Worm (Caenorhabditis elegans) whole organism, L1 larva: Measurements from ENCODE around the gene C06H5.14.
"Not testable (repeated sequence)": the region's sequence is repeated elsewhere in the genome, so short reads cannot be mapped to it uniquely, and the experiment has no call there.

ENCODE experiments used
- C16A3.4 ChIP-seq: fragments of 150-350 bp; optimal IDR thresholded peaks from 2 replicates; lab custom pipeline; 2014; ENCODE audit warnings: missing biosample characterization, missing genetic modification characterization
- C34B4.2 ChIP-seq: sonication (generic microtip); optimal IDR thresholded peaks from 2 replicates; lab custom pipeline; 2017; ENCODE audit warnings: mild to moderate bottlenecking, missing genetic modification characterization, missing compliant biosample characterization
- F16B12.6 ChIP-seq: fragments of 150-350 bp; optimal IDR thresholded peaks from 2 replicates; lab custom pipeline; 2014; ENCODE audit warnings: missing biosample characterization, missing genetic modification characterization
- aha-1 ChIP-seq: fragments of 150-350 bp; optimal IDR thresholded peaks from 2 replicates; lab custom pipeline; 2014; ENCODE audit warnings: missing biosample characterization, missing genetic modification characterization
- alr-1 ChIP-seq: fragments of 200-800 bp; sonication (Bioruptor generic); optimal IDR thresholded peaks from 2 replicates; lab custom pipeline; 2018; ENCODE audit warnings: borderline replicate concordance, mild to moderate bottlenecking, missing genetic modification characterization, missing compliant biosample characterization
- blmp-1 ChIP-seq: fragments of 150-350 bp; optimal IDR thresholded peaks from 2 replicates; lab custom pipeline; 2014; ENCODE audit warnings: missing biosample characterization, missing genetic modification characterization
- ceh-82 ChIP-seq, 3 experiments: fragments of 150-350 bp in 1 of 3; sonication (generic microtip) in 2 of 3; optimal IDR thresholded peaks; 2 replicates each; lab custom pipeline; 2014 to 2017; ENCODE audit warnings: missing biosample characterization in 3 of 3, missing genetic modification characterization in 3 of 3
- ceh-88 ChIP-seq: fragments of 200-800 bp; sonication (Bioruptor generic); IDR thresholded peaks from 2 replicates; pipeline ENCODE4 v1.3.6; 2022; ENCODE audit warnings: missing genetic modification characterization, missing compliant biosample characterization
- dpl-1 ChIP-seq, 3 experiments: fragments of 150-350 bp in 2 of 3; sonication (generic microtip) in 1 of 3; optimal IDR thresholded peaks; 2 replicates each; lab custom pipeline; 2014 to 2017; ENCODE audit warnings: missing biosample characterization in 3 of 3, missing genetic modification characterization in 3 of 3, missing genetic modification reagents in 3 of 3
- efl-1 ChIP-seq, 4 experiments: fragments of 150-350 bp; optimal IDR thresholded peaks in 3 of 4; peaks in 1 of 4; 1 replicate in 1 of 4; 2 replicates in 3 of 4; lab custom pipeline; 2014; ENCODE audit warnings: missing biosample characterization in 2 of 4, missing genetic modification characterization in 2 of 4, missing genetic modification reagents in 2 of 4
- efl-3 ChIP-seq: fragments of 200-800 bp; sonication (Bioruptor generic); optimal IDR thresholded peaks from 2 replicates; lab custom pipeline; 2018; ENCODE audit warnings: mild to moderate bottlenecking, missing genetic modification characterization, missing compliant biosample characterization
- elt-3 ChIP-seq, 6 experiments: fragments of 150-350 bp in 1 of 6; sonication (generic microtip); optimal IDR thresholded peaks; 2 replicates each; lab custom pipeline; 2017 to 2018; ENCODE audit warnings: missing biosample characterization in 6 of 6, missing genetic modification characterization in 6 of 6, inconsistent platforms in 1 of 6
- fkh-10 ChIP-seq: sonication (generic microtip); optimal IDR thresholded peaks from 2 replicates; lab custom pipeline; 2017; ENCODE audit warnings: missing biosample characterization, missing genetic modification reagents, missing genetic modification characterization
- fkh-4 ChIP-seq: sonication (generic microtip); optimal IDR thresholded peaks from 2 replicates; lab custom pipeline; 2016; ENCODE audit warnings: missing compliant biosample characterization, missing genetic modification characterization, borderline replicate concordance
- fos-1 ChIP-seq: fragments of 150-350 bp; optimal IDR thresholded peaks from 2 replicates; lab custom pipeline; 2014; ENCODE audit warnings: missing biosample characterization, missing genetic modification characterization
- hlh-17 ChIP-seq: fragments of 200-800 bp; sonication (Bioruptor generic); optimal IDR thresholded peaks from 2 replicates; lab custom pipeline; 2018; ENCODE audit warnings: missing genetic modification characterization, mild to moderate bottlenecking, missing compliant biosample characterization, moderate library complexity, borderline replicate concordance
- hlh-4 ChIP-seq: sonication (generic microtip); optimal IDR thresholded peaks from 2 replicates; lab custom pipeline; 2016; ENCODE audit warnings: mild to moderate bottlenecking, missing genetic modification characterization, missing compliant biosample characterization
- jun-1 ChIP-seq: fragments of 150-350 bp; optimal IDR thresholded peaks from 2 replicates; lab custom pipeline; 2014; ENCODE audit warnings: missing biosample characterization, missing genetic modification reagents, missing genetic modification characterization
- lin-13 ChIP-seq: fragments of 150-350 bp; optimal IDR thresholded peaks from 2 replicates; lab custom pipeline; 2014; ENCODE audit warnings: missing biosample characterization, missing genetic modification reagents, missing genetic modification characterization
- lin-14 ChIP-seq: fragments of 200-800 bp; sonication (Bioruptor generic); optimal IDR thresholded peaks from 2 replicates; lab custom pipeline; 2018; ENCODE audit warnings: mild to moderate bottlenecking, missing genetic modification characterization, moderate library complexity, missing compliant biosample characterization
- lin-39 ChIP-seq: fragments of 150-350 bp; optimal IDR thresholded peaks from 2 replicates; lab custom pipeline; 2014; ENCODE audit warnings: missing biosample characterization, missing genetic modification reagents, missing genetic modification characterization
- lsy-2 ChIP-seq, 2 experiments: fragments of 150-350 bp; optimal IDR thresholded peaks; 2 replicates each; lab custom pipeline; 2014; ENCODE audit warnings: missing biosample characterization in 2 of 2, missing genetic modification characterization in 2 of 2
- mdl-1 ChIP-seq, 2 experiments: fragments of 150-350 bp; optimal IDR thresholded peaks; 2 replicates each; lab custom pipeline; 2014 to 2017; ENCODE audit warnings: missing biosample characterization in 2 of 2, missing genetic modification characterization in 2 of 2, inconsistent platforms in 1 of 2
- mef-2 ChIP-seq: fragments of 150-350 bp; optimal IDR thresholded peaks from 2 replicates; lab custom pipeline; 2014; ENCODE audit warnings: missing biosample characterization, missing genetic modification characterization
- nhr-11 ChIP-seq: fragments of 150-350 bp; optimal IDR thresholded peaks from 2 replicates; lab custom pipeline; 2014; ENCODE audit warnings: missing biosample characterization, missing genetic modification characterization
- nhr-12 ChIP-seq: sonication (generic microtip); optimal IDR thresholded peaks from 2 replicates; lab custom pipeline; 2017; ENCODE audit warnings: missing biosample characterization, missing genetic modification characterization
- nhr-19 ChIP-seq: fragments of 200-800 bp; sonication (Bioruptor generic); conservative IDR thresholded peaks from 2 replicates; pipeline ENCODE4 v1.3.6; 2022; ENCODE audit warnings: missing genetic modification characterization, missing compliant biosample characterization
- nhr-20 ChIP-seq: sonication (generic microtip); optimal IDR thresholded peaks from 2 replicates; lab custom pipeline; 2016; ENCODE audit warnings: mild to moderate bottlenecking, missing genetic modification characterization, missing compliant biosample characterization
- nhr-237 ChIP-seq: fragments of 150-350 bp; optimal IDR thresholded peaks from 2 replicates; lab custom pipeline; 2014; ENCODE audit warnings: missing biosample characterization, missing genetic modification characterization
- nhr-71 ChIP-seq: sonication (generic microtip); optimal IDR thresholded peaks from 2 replicates; lab custom pipeline; 2016; ENCODE audit warnings: mild to moderate bottlenecking, missing genetic modification characterization, moderate library complexity, missing compliant biosample characterization
- nhr-77 ChIP-seq: fragments of 150-350 bp; optimal IDR thresholded peaks from 2 replicates; lab custom pipeline; 2014; ENCODE audit warnings: missing biosample characterization, missing genetic modification characterization
- pax-3 ChIP-seq: fragments of 200-800 bp; sonication (Bioruptor generic); optimal IDR thresholded peaks from 2 replicates; lab custom pipeline; 2018; ENCODE audit warnings: mild to moderate bottlenecking, missing genetic modification characterization, moderate library complexity, missing compliant biosample characterization
- pqm-1 ChIP-seq: sonication (generic microtip); optimal IDR thresholded peaks from 3 replicates; lab custom pipeline; 2017; ENCODE audit warnings: missing biosample characterization, missing genetic modification characterization
- snu-23 ChIP-seq: sonication (generic microtip); optimal IDR thresholded peaks from 2 replicates; lab custom pipeline; 2016; ENCODE audit warnings: missing genetic modification characterization, missing compliant biosample characterization
- sptf-1 ChIP-seq: fragments of 150-350 bp; optimal IDR thresholded peaks from 2 replicates; lab custom pipeline; 2014; ENCODE audit warnings: missing biosample characterization, missing genetic modification characterization
- vab-15 ChIP-seq: sonication (generic microtip); optimal IDR thresholded peaks from 2 replicates; lab custom pipeline; 2017; ENCODE audit warnings: missing genotype, mild to moderate bottlenecking, missing genetic modification characterization, missing compliant biosample characterization
- zag-1 ChIP-seq: fragments of 150-350 bp; optimal IDR thresholded peaks from 2 replicates; lab custom pipeline; 2014; ENCODE audit warnings: missing biosample characterization, missing genetic modification characterization
- ztf-11 ChIP-seq, 2 experiments: sonication (generic microtip); optimal IDR thresholded peaks; 2 replicates each; lab custom pipeline; 2016 to 2017; ENCODE audit warnings: missing genetic modification characterization in 2 of 2, missing biosample characterization in 1 of 2, missing compliant biosample characterization in 1 of 2

The C06H5.14 gene

ce11 chrV:17921423-17921822 is 17.5 kb downstream of the C06H5.14 start, which contains the start of gene E01B7.2 (continued):
- peak; percentile 71 for TF ChIP-seq C16A3.4 (tag; lab: Kevin White, UChicago)
- no peak for TF ChIP-seq pqm-1 (tag; lab: Kevin White, UChicago)
- TF ChIP-seq nhr-11 (tag; lab: Kevin White, UChicago): peak; percentile 81
- TF ChIP-seq F16B12.6: peak; percentile 77
- TF ChIP-seq nhr-19: peak; percentile 80
- TF ChIP-seq ztf-11 (tag; optimal IDR thresholded peaks at IDR 0.05; lab: Kevin White, UChicago): peak in 1 of 2 experiments; percentile 52
- peak; percentile 81 for TF ChIP-seq nhr-20
- TF ChIP-seq C34B4.2 (tag; lab: Kevin White, UChicago): no peak
- TF ChIP-seq nhr-237 (tag; lab: Kevin White, UChicago): peak; percentile 5
- no peak for TF ChIP-seq vab-15
- TF ChIP-seq hlh-4: no peak
- no peak for TF ChIP-seq lin-14 (GFP tag; lab: Kevin White, UChicago)
- peak; percentile 72 for TF ChIP-seq lin-13 (GFP tag; lab: Kevin White, UChicago)
- TF ChIP-seq zag-1 (tag; lab: Kevin White, UChicago): no peak
- TF ChIP-seq mdl-1 (tag; optimal IDR thresholded peaks at IDR 0.05; lab: Kevin White, UChicago): peak in 1 of 2 experiments; percentile 68
- TF ChIP-seq blmp-1 (tag; lab: Kevin White, UChicago): peak; percentile 74
- TF ChIP-seq dpl-1 (GFP tag; optimal IDR thresholded peaks at IDR 0.05; lab: Kevin White, UChicago): peak; percentile 97 to 98 (median 98)
- TF ChIP-seq lin-39 (tag; lab: Kevin White, UChicago): peak; percentile 66
- TF ChIP-seq alr-1 (tag; lab: Kevin White, UChicago): no peak
- peak; percentile 72 to 82 (median 76) for TF ChIP-seq ceh-82 (tag; optimal IDR thresholded peaks at IDR 0.05; lab: Kevin White, UChicago)
- TF ChIP-seq efl-3 (GFP tag; lab: Kevin White, UChicago): no peak
- TF ChIP-seq nhr-77 (tag; lab: Kevin White, UChicago): peak; percentile 41
- peak; percentile 32 for TF ChIP-seq aha-1 (tag; lab: Kevin White, UChicago)
- peak; percentile 90 to 91 for TF ChIP-seq lsy-2 (tag; optimal IDR thresholded peaks at IDR 0.05; lab: Kevin White, UChicago)
- TF ChIP-seq fos-1: peak; percentile 42
- no peak for TF ChIP-seq pax-3 (tag; lab: Kevin White, UChicago)
- peak; percentile 18 for TF ChIP-seq fkh-10 (GFP tag; lab: Kevin White, UChicago)
- peak in 2 of 6 experiments; percentile 68 to 77 for TF ChIP-seq elt-3 (tag; optimal IDR thresholded peaks at IDR 0.05; lab: Kevin White, UChicago)
- TF ChIP-seq fkh-4 (tag; lab: Kevin White, UChicago): no peak
- peak; percentile 68 for TF ChIP-seq jun-1 (tag; lab: Kevin White, UChicago)
- peak; percentile 90 for TF ChIP-seq snu-23 (GFP tag; lab: Kevin White, UChicago)
- TF ChIP-seq hlh-17 (GFP tag; lab: Kevin White, UChicago): no peak
- TF ChIP-seq nhr-12 (tag; lab: Kevin White, UChicago): no peak
- TF ChIP-seq sptf-1 (tag; lab: Kevin White, UChicago): no peak
- TF ChIP-seq mef-2: no peak
- peak; percentile 90 for TF ChIP-seq nhr-71 (tag; lab: Kevin White, UChicago)
- TF ChIP-seq ceh-88 (GFP tag; lab: Robert Waterston, UW): peak; percentile 33; the same call in 1 of the 2 replicates
- peak; percentile 99 to 100 for TF ChIP-seq efl-1 (optimal IDR thresholded peaks at IDR 0.05; lab: Kevin White, UChicago)
- TF ChIP-seq efl-1 (GFP tag; optimal IDR thresholded peaks at IDR 0.05 in 1 of 2; lab: Kevin White, UChicago): peak; percentile 99 to 100

- TF ChIP-seq efl-1 (optimal IDR thresholded peaks at IDR 0.05; lab: Kevin White, UChicago): not testable (repeated sequence)
- TF ChIP-seq efl-1 (GFP tag; optimal IDR thresholded peaks at IDR 0.05 in 1 of 2; lab: Kevin White, UChicago) (peak in 1 of 2 experiments; percentile 20), F16B12.6 (peak; percentile 38)
Observed at ce11 chrV:17924095-17925000, 20.4 kb downstream of the C06H5.14 start, which contains the start of gene usp-50. Gene usp-50, plus strand, starts transcription at chrV:17924916.
